Fruit fly (Drosophila melanogaster): ENCODE measurements around the gene CG17097.

dm6 chr2L:10603604-10604003 is 42.6 kb upstream of the CG17097 start:
- peak; percentile 75 to 89 for TF ChIP-seq CTCF (optimal IDR thresholded peaks at IDR 0.05)
- TF ChIP-seq CG8478 (optimal IDR thresholded peaks at IDR 0.05) = no peak

Data from S2 (cell line).